Fruit fly (Drosophila melanogaster): ENCODE measurements around the gene Gmd.

Gmd gene

DNA sequence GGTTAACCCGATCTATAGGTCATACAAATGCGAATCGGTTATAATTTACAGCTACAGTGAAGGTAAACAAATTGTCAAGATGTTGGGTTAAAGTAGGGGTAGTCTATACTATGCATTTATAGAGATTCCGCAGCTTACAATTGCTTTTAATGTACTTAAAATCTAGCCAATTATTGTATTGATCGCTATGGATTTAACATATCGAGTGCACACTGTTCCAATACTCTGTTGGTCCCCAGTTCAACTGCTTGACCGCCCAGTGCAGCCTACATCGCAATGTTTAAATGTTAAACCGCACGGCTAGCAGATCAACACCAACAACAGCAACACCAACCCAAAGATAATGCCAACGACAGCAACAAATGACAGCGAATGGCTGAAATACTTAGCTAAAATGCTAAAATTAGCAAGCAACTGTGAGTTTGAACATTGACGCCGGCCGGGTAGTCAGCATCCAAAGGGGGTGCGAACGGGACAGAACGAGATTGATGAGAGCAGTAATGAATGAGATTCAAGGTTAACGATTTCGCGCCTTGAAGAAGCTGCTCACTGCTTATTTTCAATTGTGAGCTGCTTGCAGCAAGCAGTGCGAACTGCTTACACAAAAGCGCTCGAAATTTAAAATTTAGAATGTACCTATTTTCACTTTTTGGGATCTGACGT lies 24.2 kb upstream of the Gmd start (continued):
- no peak for TF ChIP-seq gro (GFP tag; optimal IDR thresholded peaks at IDR 0.05)
- no peak for TF ChIP-seq CG8924 (tag; optimal IDR thresholded peaks at IDR 0.05)
- TF ChIP-seq CG7963 (GFP tag; IDR thresholded peaks at IDR 0.05; ENCODE audit: partially characterized antibody) = 0 out of 3 replicates have a peak, but pooled peaks have one; percentile 31
- no peak for TF ChIP-seq Tbp (GFP tag; optimal IDR thresholded peaks at IDR 0.05)
- TF ChIP-seq grau (tag; optimal IDR thresholded peaks at IDR 0.05) = peak; percentile 94
- no peak for TF ChIP-seq hb (GFP tag; IDR thresholded peaks at IDR 0.05; ENCODE audit: partially characterized antibody)
- no peak for TF ChIP-seq Pdp1 (GFP tag; optimal IDR thresholded peaks at IDR 0.05)
- TF ChIP-seq dimm (GFP tag; IDR thresholded peaks at IDR 0.05) = no peak
- no peak for TF ChIP-seq caup (GFP tag; optimal IDR thresholded peaks at IDR 0.05; ENCODE audit: severe bottlenecking)
- TF ChIP-seq CG1603 (tag; optimal IDR thresholded peaks at IDR 0.05) = peak; percentile 84
- peak; percentile 21 for TF ChIP-seq CG12769 (tag; optimal IDR thresholded peaks at IDR 0.05)
- no peak for TF ChIP-seq CG12744 (GFP tag; optimal IDR thresholded peaks at IDR 0.05)
- no peak for TF ChIP-seq jing (GFP tag; optimal IDR thresholded peaks at IDR 0.05)
- TF ChIP-seq tup (GFP tag; optimal IDR thresholded peaks at IDR 0.05) = no peak
- TF ChIP-seq Hand (GFP tag; optimal IDR thresholded peaks at IDR 0.05) = no peak
- peak; percentile 75 for TF ChIP-seq CG10321 (GFP tag; IDR thresholded peaks at IDR 0.05)
- no peak for TF ChIP-seq CrebB (tag; optimal IDR thresholded peaks at IDR 0.05)
- TF ChIP-seq CG18262 (tag; optimal IDR thresholded peaks at IDR 0.05) = no peak
- no peak for TF ChIP-seq CG6272 (GFP tag; IDR thresholded peaks at IDR 0.05)
- TF ChIP-seq insv (GFP tag; optimal IDR thresholded peaks at IDR 0.05) = no peak
- no peak for TF ChIP-seq Fer2 (tag; optimal IDR thresholded peaks at IDR 0.05)
- TF ChIP-seq CG32772 (GFP tag; IDR thresholded peaks at IDR 0.05) = peak; percentile 47; the same call in 1 of the 2 replicates
- no peak for TF ChIP-seq kah (GFP tag; optimal IDR thresholded peaks at IDR 0.05)
- no peak for TF ChIP-seq CG7839 (tag; optimal IDR thresholded peaks at IDR 0.05)
- no peak for TF ChIP-seq CG4617 (GFP tag; optimal IDR thresholded peaks at IDR 0.05; ENCODE audit: borderline replicate concordance)
- no peak for TF ChIP-seq CG9876 (GFP tag; optimal IDR thresholded peaks at IDR 0.05)
- peak; percentile 15; the same call in 1 of the 2 replicates for TF ChIP-seq CG31224 (GFP tag; IDR thresholded peaks at IDR 0.05)
- no peak for TF ChIP-seq Six4 (GFP tag; optimal IDR thresholded peaks at IDR 0.05)
- TF ChIP-seq CG15479 (GFP tag; optimal IDR thresholded peaks at IDR 0.05) = no peak
- TF ChIP-seq Mad (GFP tag; optimal IDR thresholded peaks at IDR 0.05) = no peak
- no peak for TF ChIP-seq CG6854 (GFP tag; optimal IDR thresholded peaks at IDR 0.05)
- peak; percentile 57 for TF ChIP-seq D (optimal IDR thresholded peaks at IDR 0.05)
- no peak for TF ChIP-seq D (GFP tag; optimal IDR thresholded peaks at IDR 0.05)
- no peak for TF ChIP-seq ems (GFP tag; optimal IDR thresholded peaks at IDR 0.05)
- peak; percentile 12; the same call in 1 of the 3 replicates for TF ChIP-seq gce (GFP tag; IDR thresholded peaks at IDR 0.05)
- peak; percentile 4; the same call in 1 of the 2 replicates for TF ChIP-seq CG9932 (GFP tag; IDR thresholded peaks at IDR 0.05)
- TF ChIP-seq Xbp1 (GFP tag; optimal IDR thresholded peaks at IDR 0.05) = no peak
- TF ChIP-seq Adf1 (GFP tag; IDR thresholded peaks at IDR 0.05) = peak; percentile 52; the same call in 1 of the 2 replicates
- peak; percentile 77 for TF ChIP-seq Myb (GFP tag; optimal IDR thresholded peaks at IDR 0.05)
- TF ChIP-seq chn (GFP tag; optimal IDR thresholded peaks at IDR 0.05) = no peak
- no peak for TF ChIP-seq dmrt99B (tag; optimal IDR thresholded peaks at IDR 0.05)
- TF ChIP-seq CG10274 (GFP tag; optimal IDR thresholded peaks at IDR 0.05) = no peak
- no peak for TF ChIP-seq CG10267 (tag; optimal IDR thresholded peaks at IDR 0.05)
- no peak for TF ChIP-seq ATbp (GFP tag; optimal IDR thresholded peaks at IDR 0.05)
- peak; percentile 61 for TF ChIP-seq Drgx (GFP tag; IDR thresholded peaks at IDR 0.05)
- TF ChIP-seq al (GFP tag; IDR thresholded peaks at IDR 0.05) = 0 out of 2 replicates have a peak, but pooled peaks have one; percentile 25
- no peak for TF ChIP-seq TFAM (GFP tag; optimal IDR thresholded peaks at IDR 0.05)
- TF ChIP-seq BtbVII (GFP tag; optimal IDR thresholded peaks at IDR 0.05) = no peak
- no peak for TF ChIP-seq CG31388 (GFP tag; optimal IDR thresholded peaks at IDR 0.05)
- TF ChIP-seq CG4424 (GFP tag; optimal IDR thresholded peaks at IDR 0.05) = no peak

Measured in whole organism, embryonic.